Worm (Caenorhabditis elegans) whole organism, young adult: ENCODE data around the gene myo-5.

Experiments used
- B0019.2 ChIP-seq: fragments of 200-800 bp; sonication (Bioruptor generic); conservative IDR thresholded peaks from 2 replicates; pipeline ENCODE4 v1.3.6; 2022; ENCODE audit warnings: missing genetic modification reagents, missing genetic modification characterization, missing compliant biosample characterization
- B0336.3 ChIP-seq: fragments of 200-800 bp; sonication (Bioruptor generic); IDR thresholded peaks from 2 replicates; pipeline ENCODE4 v1.3.6; 2022; ENCODE audit warnings: missing genetic modification characterization, missing compliant biosample characterization
- C06A6.2 ChIP-seq: fragments of 200-800 bp; sonication (Bioruptor generic); conservative IDR thresholded peaks from 2 replicates; pipeline ENCODE4 v1.3.6; 2022; ENCODE audit warnings: missing genetic modification characterization, missing compliant biosample characterization
- C17E4.6 ChIP-seq: fragments of 200-800 bp; sonication (Bioruptor generic); IDR thresholded peaks from 2 replicates; pipeline ENCODE4 v1.3.6; 2022; ENCODE audit warnings: missing genetic modification reagents, missing genetic modification characterization, missing compliant biosample characterization
- F10E7.11 ChIP-seq: sonication (generic microtip); optimal IDR thresholded peaks from 2 replicates; lab custom pipeline; 2017; ENCODE audit warnings: mild to moderate bottlenecking, missing genetic modification characterization, moderate library complexity, missing compliant biosample characterization
- F23B12.7 ChIP-seq: sonication (generic microtip); optimal IDR thresholded peaks from 2 replicates; lab custom pipeline; 2017; ENCODE audit warnings: missing genetic modification characterization, mild to moderate bottlenecking, missing compliant biosample characterization, antibody characterized with exemption, moderate library complexity; ENCODE audit not compliant: insufficient read depth
- F55B11.4 ChIP-seq: sonication (generic microtip); optimal IDR thresholded peaks from 2 replicates; lab custom pipeline; 2016; ENCODE audit warnings: missing compliant biosample characterization, missing genetic modification characterization, borderline replicate concordance; ENCODE audit not compliant: insufficient read depth
- K11D2.4 ChIP-seq: fragments of 200-800 bp; sonication (Bioruptor generic); IDR thresholded peaks from 2 replicates; pipeline ENCODE4 v1.3.6; 2022; ENCODE audit warnings: missing genetic modification reagents, missing genetic modification characterization, missing compliant biosample characterization
- T26A5.8 ChIP-seq: sonication (generic microtip); optimal IDR thresholded peaks from 2 replicates; lab custom pipeline; 2016; ENCODE audit warnings: missing genetic modification characterization, missing compliant biosample characterization
- Y56A3A.18 ChIP-seq: fragments of 200-800 bp; sonication (Bioruptor generic); IDR thresholded peaks from 2 replicates; pipeline ENCODE4 v1.3.6; 2022; ENCODE audit warnings: missing genetic modification reagents, missing genetic modification characterization, missing compliant biosample characterization
- Y67H2A.10 ChIP-seq: fragments of 200-800 bp; sonication (Bioruptor generic); conservative IDR thresholded peaks from 2 replicates; pipeline ENCODE4 v1.3.6; 2022; ENCODE audit warnings: missing genetic modification reagents, missing genetic modification characterization, missing compliant biosample characterization
- Y79H2A.3 ChIP-seq: fragments of 200-800 bp; sonication (Bioruptor generic); conservative IDR thresholded peaks from 2 replicates; pipeline ENCODE4 v1.3.6; 2022; ENCODE audit warnings: missing genetic modification reagents, missing genetic modification characterization, missing compliant biosample characterization
- akir-1 ChIP-seq: fragments of 200-800 bp; sonication (Bioruptor generic); optimal IDR thresholded peaks from 2 replicates; lab custom pipeline; 2018; ENCODE audit warnings: mild to moderate bottlenecking, missing genetic modification characterization, moderate library complexity, missing compliant biosample characterization
- ccch-3 ChIP-seq: fragments of 200-800 bp; sonication (Bioruptor generic); optimal IDR thresholded peaks from 2 replicates; lab custom pipeline; 2018; ENCODE audit warnings: mild to moderate bottlenecking, missing genetic modification characterization, missing compliant biosample characterization
- cebp-2 ChIP-seq: fragments of 200-800 bp; sonication (Bioruptor generic); IDR thresholded peaks from 2 replicates; pipeline ENCODE4 v1.3.6; 2022; ENCODE audit warnings: missing genetic modification characterization, missing compliant biosample characterization
- ceh-40 ChIP-seq: fragments of 200-800 bp; sonication (Bioruptor generic); IDR thresholded peaks from 2 replicates; pipeline ENCODE4 v1.3.6; 2022; ENCODE audit warnings: missing genetic modification characterization, missing compliant biosample characterization
- ceh-58 ChIP-seq: fragments of 200-800 bp; sonication (Bioruptor generic); IDR thresholded peaks from 2 replicates; pipeline ENCODE4 v1.3.6; 2022; ENCODE audit warnings: missing genetic modification characterization, missing compliant biosample characterization
- ceh-79 ChIP-seq: sonication (generic microtip); optimal IDR thresholded peaks from 2 replicates; lab custom pipeline; 2017; ENCODE audit warnings: mild to moderate bottlenecking, missing genetic modification characterization, missing compliant biosample characterization
- ceh-91 ChIP-seq: fragments of 200-800 bp; sonication (Bioruptor generic); IDR thresholded peaks from 2 replicates; pipeline ENCODE4 v1.3.6; 2022; ENCODE audit warnings: missing genetic modification reagents, missing genetic modification characterization, missing compliant biosample characterization
- efl-1 ChIP-seq: fragments of 150-350 bp; optimal IDR thresholded peaks from 2 replicates; lab custom pipeline; 2014; ENCODE audit warnings: missing biosample characterization, missing genetic modification reagents, missing genetic modification characterization
- egrh-3 ChIP-seq: fragments of 200-800 bp; sonication (Bioruptor generic); IDR thresholded peaks from 2 replicates; pipeline ENCODE4 v1.3.6; 2022; ENCODE audit warnings: missing genetic modification reagents, missing genetic modification characterization, missing compliant biosample characterization
- ets-4 ChIP-seq: fragments of 200-800 bp; sonication (Bioruptor generic); optimal IDR thresholded peaks from 2 replicates; lab custom pipeline; 2018; ENCODE audit warnings: mild to moderate bottlenecking, missing genetic modification characterization, missing compliant biosample characterization
- fkh-3 ChIP-seq: sonication (generic microtip); optimal IDR thresholded peaks from 2 replicates; lab custom pipeline; 2016; ENCODE audit warnings: mild to moderate bottlenecking, missing genetic modification characterization, missing compliant biosample characterization
- gei-17 ChIP-seq: fragments of 200-800 bp; sonication (Bioruptor generic); optimal IDR thresholded peaks from 2 replicates; lab custom pipeline; 2018; ENCODE audit warnings: mild to moderate bottlenecking, missing genetic modification characterization, missing compliant biosample characterization
- hlh-12 ChIP-seq: sonication (generic microtip); optimal IDR thresholded peaks from 2 replicates; lab custom pipeline; 2016; ENCODE audit warnings: missing genetic modification characterization, missing compliant biosample characterization
- hmg-1.2 ChIP-seq: fragments of 200-800 bp; sonication (Bioruptor generic); IDR thresholded peaks from 2 replicates; pipeline ENCODE4 v1.3.6; 2022; ENCODE audit warnings: missing genetic modification reagents, missing genetic modification characterization, missing compliant biosample characterization
- hrde-1 ChIP-seq: sonication (generic microtip); optimal IDR thresholded peaks from 2 replicates; lab custom pipeline; 2016; ENCODE audit warnings: missing genetic modification characterization, mild to moderate bottlenecking, missing compliant biosample characterization, moderate library complexity, missing genotype, missing genetic modification reagents, borderline replicate concordance
- let-607 ChIP-seq, 2 experiments: fragments of 200-800 bp in 1 of 2; sonication (Bioruptor generic) in 1 of 2; sonication (generic microtip) in 1 of 2; optimal IDR thresholded peaks; 2 replicates each; lab custom pipeline; 2016 to 2018; ENCODE audit warnings: mild to moderate bottlenecking in 2 of 2, missing compliant biosample characterization in 2 of 2, missing genetic modification characterization in 2 of 2, moderate library complexity in 2 of 2, missing genotype in 1 of 2
- lin-26 ChIP-seq: fragments of 200-800 bp; sonication (Bioruptor generic); IDR thresholded peaks from 2 replicates; pipeline ENCODE4 v1.3.6; 2022; ENCODE audit warnings: missing genetic modification reagents, missing genetic modification characterization, missing compliant biosample characterization
- lin-54 ChIP-seq: fragments of 200-800 bp; sonication (Bioruptor generic); optimal IDR thresholded peaks from 2 replicates; lab custom pipeline; 2018; ENCODE audit warnings: mild to moderate bottlenecking, missing genetic modification characterization, missing compliant biosample characterization
- mcd-1 ChIP-seq: fragments of 200-800 bp; sonication (Bioruptor generic); IDR thresholded peaks from 2 replicates; pipeline ENCODE4 v1.3.6; 2022; ENCODE audit warnings: missing genetic modification reagents, missing genetic modification characterization, missing compliant biosample characterization
- nfyb-1 ChIP-seq: fragments of 200-800 bp; sonication (Bioruptor generic); IDR thresholded peaks from 2 replicates; pipeline ENCODE4 v1.3.6; 2022; ENCODE audit warnings: missing genetic modification reagents, missing genetic modification characterization, missing compliant biosample characterization
- nhr-179 ChIP-seq: sonication (generic microtip); optimal IDR thresholded peaks from 2 replicates; lab custom pipeline; 2016; ENCODE audit warnings: mild to moderate bottlenecking, missing genetic modification characterization, missing compliant biosample characterization
- nhr-27 ChIP-seq: fragments of 200-800 bp; sonication (Bioruptor generic); optimal IDR thresholded peaks from 2 replicates; lab custom pipeline; 2018; ENCODE audit warnings: mild to moderate bottlenecking, missing genetic modification characterization, moderate library complexity, missing compliant biosample characterization
- nhr-80 ChIP-seq: sonication (generic microtip); optimal IDR thresholded peaks from 2 replicates; lab custom pipeline; 2016; ENCODE audit warnings: missing genetic modification characterization, missing compliant biosample characterization
- rec-8 ChIP-seq, 2 experiments: sonication (generic microtip); optimal IDR thresholded peaks; 2 replicates each; lab custom pipeline; 2016; ENCODE audit warnings: mild to moderate bottlenecking in 2 of 2, missing genetic modification characterization in 2 of 2, missing genetic modification reagents in 2 of 2, missing genotype in 2 of 2, missing biosample characterization in 1 of 2, missing compliant biosample characterization in 1 of 2, moderate library complexity in 1 of 2
- snpc-1.1 ChIP-seq: sonication (generic microtip); optimal IDR thresholded peaks from 2 replicates; lab custom pipeline; 2017; ENCODE audit warnings: missing genetic modification characterization, mild to moderate bottlenecking, missing compliant biosample characterization, antibody characterized with exemption, moderate library complexity, missing genotype, missing genetic modification reagents; ENCODE audit not compliant: insufficient read depth
- snpc-1.3 ChIP-seq: sonication (generic microtip); optimal IDR thresholded peaks from 2 replicates; lab custom pipeline; 2017; ENCODE audit warnings: missing genetic modification characterization, mild to moderate bottlenecking, missing compliant biosample characterization, antibody characterized with exemption, moderate library complexity, missing genotype, missing genetic modification reagents; ENCODE audit not compliant: insufficient read depth
- somi-1 ChIP-seq: fragments of 200-800 bp; sonication (Bioruptor generic); optimal IDR thresholded peaks from 2 replicates; lab custom pipeline; 2018; ENCODE audit warnings: mild to moderate bottlenecking, missing genetic modification characterization, missing compliant biosample characterization
- ztf-22 ChIP-seq: fragments of 200-800 bp; sonication (Bioruptor generic); optimal IDR thresholded peaks from 2 replicates; lab custom pipeline; 2018; ENCODE audit warnings: mild to moderate bottlenecking, missing genetic modification characterization, moderate library complexity, missing compliant biosample characterization
- ztf-25 ChIP-seq: fragments of 200-800 bp; sonication (Bioruptor generic); IDR thresholded peaks from 2 replicates; pipeline ENCODE4 v1.3.6; 2022; ENCODE audit warnings: missing genetic modification reagents, missing genetic modification characterization, missing compliant biosample characterization

The myo-5 gene

ce11 chrV:8120868-8121267, 12.1 kb downstream of the myo-5 start, which contains the start of gene D1014.6:
Gene D1014.6 (plus strand): TSS chrV:8121168.
- TF ChIP-seq hrde-1 (tag; lab: Kevin White, UChicago) (no peak), hmg-1.2 (GFP tag; lab: Robert Waterston, UW) (no peak), ets-4 (GFP tag; lab: Kevin White, UChicago) (no peak), Y79H2A.3 (no peak)

DNA sequence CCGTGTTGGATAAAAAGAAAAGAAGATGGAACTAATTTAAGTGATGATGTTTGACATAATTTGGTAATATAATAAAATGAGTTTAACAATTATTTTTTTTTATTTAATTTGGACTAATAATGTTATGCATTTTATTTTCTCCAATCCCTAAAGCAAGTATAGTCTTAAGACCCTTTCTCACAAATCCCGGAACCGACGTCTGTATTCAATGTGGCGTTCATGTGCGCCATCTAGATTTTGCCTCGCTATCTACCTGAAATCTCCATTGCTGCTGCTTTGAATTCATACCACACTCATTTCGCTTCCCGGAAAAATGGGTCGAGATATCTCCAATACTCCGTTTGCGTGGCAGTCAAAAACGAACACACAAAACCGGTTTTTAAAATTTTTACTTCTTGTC, 14.6 kb downstream of the myo-5 start, which contains the start of gene D1014.5:
TSS of gene D1014.5 (plus strand) at position 301 of the 400 bp plus-strand sequence.
- no peak for TF ChIP-seq rec-8 (tag; optimal IDR thresholded peaks at IDR 0.05; lab: Kevin White, UChicago)
- TF ChIP-seq snpc-1.3 (tag; lab: Kevin White, UChicago), result no peak
- TF ChIP-seq akir-1 (GFP tag; lab: Kevin White, UChicago), result no peak
- no peak for TF ChIP-seq T26A5.8 (tag; lab: Kevin White, UChicago)
- TF ChIP-seq nhr-179 (tag; lab: Kevin White, UChicago), result no peak
- TF ChIP-seq ztf-25 (GFP tag; lab: Robert Waterston, UW), result no peak
- TF ChIP-seq efl-1 (GFP tag; lab: Kevin White, UChicago), result no peak
- no peak for TF ChIP-seq ceh-40 (GFP tag; lab: Robert Waterston, UW)
- TF ChIP-seq F23B12.7, result no peak
- no peak for TF ChIP-seq gei-17 (GFP tag; lab: Kevin White, UChicago)
- no peak for TF ChIP-seq B0019.2 (GFP tag; lab: Robert Waterston, UW)
- no peak for TF ChIP-seq cebp-2 (GFP tag; lab: Robert Waterston, UW)
- TF ChIP-seq B0336.3 (GFP tag; lab: Robert Waterston, UW), result no peak
- no peak for TF ChIP-seq Y56A3A.18 (GFP tag; lab: Robert Waterston, UW)

- no peak for TF ChIP-seq let-607 (tag; optimal IDR thresholded peaks at IDR 0.05; lab: Kevin White, UChicago)
- TF ChIP-seq C17E4.6, result no peak
- TF ChIP-seq nhr-80 (tag; lab: Kevin White, UChicago), result no peak
- TF ChIP-seq nhr-27 (tag; lab: Kevin White, UChicago), result no peak
- no peak for TF ChIP-seq mcd-1
- no peak for TF ChIP-seq ceh-40 (GFP tag; lab: Robert Waterston, UW)
- TF ChIP-seq ccch-3 (GFP tag; lab: Kevin White, UChicago), result no peak
- TF ChIP-seq egrh-3 (GFP tag; lab: Robert Waterston, UW), result no peak
- TF ChIP-seq lin-54 (GFP tag; lab: Kevin White, UChicago), result no peak
- TF ChIP-seq gei-17 (GFP tag; lab: Kevin White, UChicago), result no peak
- TF ChIP-seq cebp-2 (GFP tag; lab: Robert Waterston, UW), result no peak
- TF ChIP-seq B0019.2 (GFP tag; lab: Robert Waterston, UW), result no peak
These were observed 20.5 kb downstream of the myo-5 start, which contains the start of gene spr-1 for ce11 chrV:8129252-8129651. Gene spr-1 (minus strand): TSS chrV:8129352.

ce11 chrV:8129719-8130118, 20.9 kb downstream of the myo-5 start:
- TF ChIP-seq ceh-58 (GFP tag; lab: Robert Waterston, UW) (no peak), K11D2.4 (GFP tag; lab: Robert Waterston, UW) (no peak), somi-1 (GFP tag; lab: Kevin White, UChicago) (no peak), ztf-22 (GFP tag; lab: Kevin White, UChicago) (no peak), ets-4 (GFP tag; lab: Kevin White, UChicago) (no peak), fkh-3 (no peak), ceh-91 (GFP tag; lab: Robert Waterston, UW) (no peak), C06A6.2 (GFP tag; lab: Robert Waterston, UW) (no peak), F55B11.4 (tag; lab: Kevin White, UChicago) (no peak), F10E7.11 (tag; lab: Kevin White, UChicago) (no peak), snpc-1.1 (tag; lab: Kevin White, UChicago) (no peak), snpc-1.3 (tag; lab: Kevin White, UChicago) (peak; percentile 16), C17E4.6 (no peak), Y67H2A.10 (GFP tag; lab: Robert Waterston, UW) (no peak), lin-26 (GFP tag; lab: Robert Waterston, UW) (no peak), Y79H2A.3 (no peak), T26A5.8 (tag; lab: Kevin White, UChicago) (no peak), hlh-12 (no peak), nfyb-1 (GFP tag; lab: Robert Waterston, UW) (no peak), hrde-1 (tag; lab: Kevin White, UChicago) (no peak), ceh-79 (tag; lab: Kevin White, UChicago) (no peak), mcd-1 (no peak)
